Fruit fly (Drosophila melanogaster): ENCODE results near the gene CG7341.
A peak's percentile ranks its signal among the peaks of the same experiment; 100 is the strongest.

DNA sequence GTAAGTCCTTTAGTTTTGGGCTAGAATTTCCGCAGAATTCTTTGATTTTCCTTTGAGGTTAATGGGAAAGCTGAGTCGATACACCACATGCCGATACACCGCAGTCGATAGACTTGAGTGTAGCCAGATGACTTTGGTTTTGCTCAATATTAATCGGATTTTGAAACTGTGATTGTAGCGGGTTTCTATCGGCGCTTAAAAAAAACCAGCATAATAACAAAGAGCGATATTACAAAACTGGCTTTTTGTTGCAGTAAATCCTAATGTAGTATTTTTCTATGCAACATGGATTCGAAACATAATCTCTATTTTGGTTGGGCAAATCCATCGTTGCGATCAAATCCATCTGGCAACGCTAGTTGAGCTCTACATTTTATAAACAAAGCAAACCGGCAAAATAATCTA lies 3.3 kb upstream of the CG7341 start, which contains the start of the genes Polr3D and mus304:
- TF ChIP-seq psq (GFP tag; optimal IDR thresholded peaks at IDR 0.05) = no peak
- TF ChIP-seq CG13424 (tag; optimal IDR thresholded peaks at IDR 0.05) = peak; percentile 36
- TF ChIP-seq Poxn (GFP tag; IDR thresholded peaks at IDR 0.05) = no peak
- no peak for TF ChIP-seq CTCF (GFP tag; optimal IDR thresholded peaks at IDR 0.05)
- peak; percentile 70 for TF ChIP-seq nmo (GFP tag; optimal IDR thresholded peaks at IDR 0.05)
- no peak for TF ChIP-seq Eip74EF (GFP tag; optimal IDR thresholded peaks at IDR 0.05)
- TF ChIP-seq Hr39 (optimal IDR thresholded peaks at IDR 0.05) = no peak
- no peak for TF ChIP-seq tio (GFP tag; optimal IDR thresholded peaks at IDR 0.05)
- TF ChIP-seq CG11456 (GFP tag; IDR thresholded peaks at IDR 0.05) = no peak
- no peak for TF ChIP-seq schlank (tag; optimal IDR thresholded peaks at IDR 0.05)
- TF ChIP-seq pan (optimal IDR thresholded peaks at IDR 0.05) = no peak
- no peak for TF ChIP-seq pan (GFP tag; optimal IDR thresholded peaks at IDR 0.05 in 1 of 2, IDR thresholded peaks at IDR 0.05 in 1 of 2)

All from whole organism, embryonic.